Worm (Caenorhabditis elegans): ENCODE results near the gene Y32F6A.5.

Y32F6A.5 gene

ce11 chrV:10491443-10491842 lies 38.0 kb upstream of the Y32F6A.5 start, which contains the start of gene aqp-5:
TSS of gene aqp-5 (plus strand) at chrV:10491743.
- TF ChIP-seq cey-2 (tag; optimal IDR thresholded peaks at IDR 0.05; ENCODE audit: borderline replicate concordance, insufficient read depth) (no peak), lim-7 (GFP tag; IDR thresholded peaks at IDR 0.05) (no peak), mxl-2 (GFP tag; conservative IDR thresholded peaks at IDR 0.05) (no peak), fkh-10 (GFP tag; optimal IDR thresholded peaks at IDR 0.05) (no peak), attf-4 (tag; optimal IDR thresholded peaks at IDR 0.05) (no peak), snpc-4 (tag; optimal IDR thresholded peaks at IDR 0.05) (no peak), duxl-1 (tag; optimal IDR thresholded peaks at IDR 0.05; ENCODE audit: poor library complexity) (no peak), fos-1 (tag; optimal IDR thresholded peaks at IDR 0.05) (no peak), Y75B8A.6 (GFP tag; IDR thresholded peaks at IDR 0.05) (no peak), nhr-76 (tag; optimal IDR thresholded peaks at IDR 0.05) (no peak)

- TF ChIP-seq unc-39 (tag; optimal IDR thresholded peaks at IDR 0.05) (no peak), mes-2 (tag; optimal IDR thresholded peaks at IDR 0.05; ENCODE audit: poor library complexity, severe bottlenecking) (no peak), fos-1 (tag; optimal IDR thresholded peaks at IDR 0.05) (no peak), nhr-28 (tag; optimal IDR thresholded peaks at IDR 0.05) (no peak), zfp-3 (GFP tag; conservative IDR thresholded peaks at IDR 0.05) (no peak), mep-1 (tag; optimal IDR thresholded peaks at IDR 0.05) (no peak), gei-8 (GFP tag; optimal IDR thresholded peaks at IDR 0.05) (no peak), daf-16 (GFP tag; optimal IDR thresholded peaks at IDR 0.05) (no peak), daf-16 (tag; optimal IDR thresholded peaks at IDR 0.05) (no peak), spr-3 (GFP tag; optimal IDR thresholded peaks at IDR 0.05) (no peak), nhr-25 (tag; optimal IDR thresholded peaks at IDR 0.05; ENCODE audit: borderline replicate concordance, insufficient read depth) (no peak), Y75B8A.6 (GFP tag; IDR thresholded peaks at IDR 0.05) (no peak), mxl-2 (GFP tag; conservative IDR thresholded peaks at IDR 0.05) (no peak), fkh-10 (GFP tag; optimal IDR thresholded peaks at IDR 0.05) (no peak), nhr-76 (tag; optimal IDR thresholded peaks at IDR 0.05) (no peak), mdl-1 (tag; optimal IDR thresholded peaks at IDR 0.05) (no peak), ceh-32 (tag; optimal IDR thresholded peaks at IDR 0.05; ENCODE audit: poor library complexity) (no peak), nhr-48 (tag; optimal IDR thresholded peaks at IDR 0.05) (no peak), snpc-1.2 (GFP tag; IDR thresholded peaks at IDR 0.05) (no peak), jun-1 (tag; optimal IDR thresholded peaks at IDR 0.05) (no peak)
Observed at ce11 chrV:10489998-10490397, 36.6 kb upstream of the Y32F6A.5 start, which contains the start of gene ncx-5. TSS of gene ncx-5 (minus strand) at chrV:10490098.

ce11 chrV:10485389-10485788 lies 32.0 kb upstream of the Y32F6A.5 start:
- TF ChIP-seq nhr-48 (tag; optimal IDR thresholded peaks at IDR 0.05) (peak; percentile 55), pqm-1 (tag; optimal IDR thresholded peaks at IDR 0.05) (peak; percentile 53), nhr-28 (tag; optimal IDR thresholded peaks at IDR 0.05) (peak; percentile 71), skn-1 (tag; optimal IDR thresholded peaks at IDR 0.05) (no peak), hlh-11 (tag; optimal IDR thresholded peaks at IDR 0.05) (peak; percentile 70), fkh-10 (GFP tag; optimal IDR thresholded peaks at IDR 0.05) (no peak), aha-1 (tag) (peak; percentile 94), ceh-44 (GFP tag; IDR thresholded peaks at IDR 0.05) (no peak), dpl-1 (GFP tag; optimal IDR thresholded peaks at IDR 0.05) (no peak), nhr-102 (tag; optimal IDR thresholded peaks at IDR 0.05) (peak; percentile 17), daf-16 (GFP tag; optimal IDR thresholded peaks at IDR 0.05) (no peak), daf-16 (tag; optimal IDR thresholded peaks at IDR 0.05) (peak; percentile 74), lin-38 (GFP tag; IDR thresholded peaks at IDR 0.05) (no peak), dmd-6 (GFP tag; IDR thresholded peaks at IDR 0.05) (peak; percentile 31; the same call in 1 of the 2 replicates), dve-1 (tag; optimal IDR thresholded peaks at IDR 0.05; ENCODE audit: insufficient read depth) (peak; percentile 42), nhr-25 (tag; optimal IDR thresholded peaks at IDR 0.05; ENCODE audit: borderline replicate concordance, insufficient read depth) (no peak), php-3 (GFP tag; IDR thresholded peaks at IDR 0.05) (peak; percentile 75), ztf-11 (tag; optimal IDR thresholded peaks at IDR 0.05) (no peak), nhr-76 (tag; optimal IDR thresholded peaks at IDR 0.05) (no peak)
